Fruit fly (Drosophila melanogaster) whole organism, embryonic: ENCODE data around the gene iav.
A peak's percentile ranks its signal among the peaks of the same experiment; 100 is the strongest.

ENCODE experiments used
- Adf1 ChIP-seq: fragments of 200-800 bp; sonication (Bioruptor generic); IDR thresholded peaks from 2 replicates; pipeline ENCODE4 v1.3.6; 2022; ENCODE audit warnings: missing biosample characterization, missing genetic modification characterization
- C15 ChIP-seq: fragments of 200-800 bp; sonication (Bioruptor generic); IDR thresholded peaks from 3 replicates; pipeline ENCODE4 v1.3.6; 2022; ENCODE audit warnings: missing biosample characterization, missing genetic modification characterization
- CG1024 ChIP-seq: fragments of 200-800 bp; sonication (Bioruptor generic); IDR thresholded peaks from 2 replicates; pipeline ENCODE4 v1.3.6; 2022; ENCODE audit warnings: missing biosample characterization, missing genetic modification characterization
- CG10654 ChIP-seq: fragments of 200-800 bp; sonication (Bioruptor generic); optimal IDR thresholded peaks from 2 replicates; lab custom pipeline; 2016; ENCODE audit warnings: missing biosample characterization, missing genetic modification characterization
- CG11247 ChIP-seq: fragments of 200-800 bp; sonication (Bioruptor generic); IDR thresholded peaks from 2 replicates; pipeline ENCODE4 v1.3.6; 2022; ENCODE audit warnings: missing biosample characterization, missing genetic modification characterization
- CG14710 ChIP-seq: fragments of 200-800 bp; sonication (Bioruptor generic); optimal IDR thresholded peaks from 3 replicates; lab custom pipeline; 2019; ENCODE audit warnings: missing biosample characterization, mild to moderate bottlenecking, missing genetic modification characterization, moderate library complexity
- CG15269 ChIP-seq: fragments of 200-800 bp; sonication (Bioruptor generic); optimal IDR thresholded peaks from 2 replicates; lab custom pipeline; 2018; ENCODE audit warnings: missing biosample characterization, mild to moderate bottlenecking, missing genetic modification characterization, moderate library complexity
- CG16863 ChIP-seq: fragments of 200-800 bp; sonication (Bioruptor generic); optimal IDR thresholded peaks from 3 replicates; lab custom pipeline; 2016; ENCODE audit warnings: missing biosample characterization, missing genetic modification characterization
- CG17328 ChIP-seq: fragments of 200-800 bp; sonication (Bioruptor generic); IDR thresholded peaks from 2 replicates; pipeline ENCODE4 v1.3.6; 2022; ENCODE audit warnings: missing biosample characterization, missing genetic modification characterization
- CG17359 ChIP-seq: fragments of 200-800 bp; sonication (Bioruptor generic); optimal IDR thresholded peaks from 3 replicates; lab custom pipeline; 2018; ENCODE audit warnings: missing biosample characterization, mild to moderate bottlenecking, missing genetic modification characterization, moderate library complexity
- CG17361 ChIP-seq: fragments of 200-800 bp; sonication (Bioruptor generic); IDR thresholded peaks from 3 replicates; pipeline ENCODE4 v1.3.6; 2022; ENCODE audit warnings: missing biosample characterization, missing genetic modification characterization
- CG17802 ChIP-seq: fragments of 200-800 bp; sonication (Bioruptor generic); optimal IDR thresholded peaks from 2 replicates; lab custom pipeline; 2018; ENCODE audit warnings: missing biosample characterization, mild to moderate bottlenecking, missing genetic modification characterization, moderate library complexity
- CG17912 ChIP-seq: fragments of 200-800 bp; sonication (Bioruptor generic); optimal IDR thresholded peaks from 2 replicates; lab custom pipeline; 2018; ENCODE audit warnings: missing biosample characterization, mild to moderate bottlenecking, missing genetic modification characterization
- CG18476 ChIP-seq: fragments of 200-800 bp; sonication (Bioruptor generic); optimal IDR thresholded peaks from 2 replicates; lab custom pipeline; 2016; ENCODE audit warnings: missing biosample characterization, mild to moderate bottlenecking, missing genetic modification characterization
- CG18599 ChIP-seq: fragments of 200-800 bp; sonication (Bioruptor generic); optimal IDR thresholded peaks from 3 replicates; lab custom pipeline; 2017; ENCODE audit warnings: missing biosample characterization, missing genetic modification characterization, mild to moderate bottlenecking, moderate library complexity, missing genetic modification reagents
- CG18764 ChIP-seq: fragments of 200-800 bp; sonication (Bioruptor generic); optimal IDR thresholded peaks from 3 replicates; lab custom pipeline; 2016; ENCODE audit warnings: missing biosample characterization, missing genetic modification characterization
- CG2116 ChIP-seq: fragments of 200-800 bp; sonication (Bioruptor generic); optimal IDR thresholded peaks from 3 replicates; lab custom pipeline; 2018; ENCODE audit warnings: missing biosample characterization, mild to moderate bottlenecking, missing genetic modification characterization
- CG2889 ChIP-seq: fragments of 200-800 bp; sonication (Bioruptor generic); IDR thresholded peaks from 3 replicates; pipeline ENCODE4 v1.3.6; 2022; ENCODE audit warnings: missing biosample characterization, missing genetic modification characterization
- CG30431 ChIP-seq: fragments of 200-800 bp; sonication (Bioruptor generic); optimal IDR thresholded peaks from 2 replicates; lab custom pipeline; 2017; ENCODE audit warnings: missing biosample characterization, missing genetic modification characterization
- CG34422 ChIP-seq: fragments of 200-800 bp; sonication (Bioruptor generic); IDR thresholded peaks from 3 replicates; pipeline ENCODE4 v1.3.6; 2022; ENCODE audit warnings: missing biosample characterization, missing genetic modification characterization
- CG4707 ChIP-seq: fragments of 200-800 bp; sonication (Bioruptor generic); optimal IDR thresholded peaks from 2 replicates; lab custom pipeline; 2018; ENCODE audit warnings: missing biosample characterization, mild to moderate bottlenecking, missing genetic modification characterization, moderate library complexity
- CG4820 ChIP-seq: fragments of 200-800 bp; sonication (Bioruptor generic); optimal IDR thresholded peaks from 3 replicates; lab custom pipeline; 2016; ENCODE audit warnings: missing biosample characterization, missing genetic modification characterization
- CG7357 ChIP-seq: fragments of 200-800 bp; sonication (Bioruptor generic); IDR thresholded peaks from 3 replicates; pipeline ENCODE4 v1.3.6; 2022; ENCODE audit warnings: missing biosample characterization, missing genetic modification characterization
- CG7556 ChIP-seq: fragments of 200-800 bp; sonication (Bioruptor generic); optimal IDR thresholded peaks from 2 replicates; lab custom pipeline; 2017; ENCODE audit warnings: missing biosample characterization, mild to moderate bottlenecking, missing genetic modification characterization
- CG7928 ChIP-seq: fragments of 200-800 bp; sonication (Bioruptor generic); optimal IDR thresholded peaks from 2 replicates; lab custom pipeline; 2017; ENCODE audit warnings: missing biosample characterization, mild to moderate bottlenecking, missing genetic modification characterization
- CG8089 ChIP-seq: fragments of 200-800 bp; sonication (Bioruptor generic); optimal IDR thresholded peaks from 3 replicates; lab custom pipeline; 2016; ENCODE audit warnings: missing biosample characterization, missing genetic modification characterization
- CG8388 ChIP-seq: fragments of 200-800 bp; sonication (Bioruptor generic); optimal IDR thresholded peaks from 2 replicates; lab custom pipeline; 2019; ENCODE audit warnings: missing biosample characterization, mild to moderate bottlenecking, missing genetic modification characterization, moderate library complexity
- CHES-1-like ChIP-seq: fragments of 200-800 bp; sonication (Bioruptor generic); optimal IDR thresholded peaks from 2 replicates; lab custom pipeline; 2016; ENCODE audit warnings: missing biosample characterization, missing genetic modification characterization
- Drgx ChIP-seq: fragments of 200-800 bp; sonication (Bioruptor generic); IDR thresholded peaks from 2 replicates; pipeline ENCODE4 v1.3.6; 2022; ENCODE audit warnings: missing biosample characterization, missing genetic modification characterization
- HmgZ ChIP-seq: fragments of 200-800 bp; sonication (Bioruptor generic); optimal IDR thresholded peaks from 2 replicates; lab custom pipeline; 2018; ENCODE audit warnings: missing biosample characterization, mild to moderate bottlenecking, missing genetic modification characterization
- Lim3 ChIP-seq: fragments of 200-800 bp; sonication (Bioruptor generic); IDR thresholded peaks from 2 replicates; pipeline ENCODE4 v1.3.6; 2022; ENCODE audit warnings: missing biosample characterization, missing genetic modification characterization
- MTF-1 ChIP-seq: fragments of 200-800 bp; sonication (Bioruptor generic); optimal IDR thresholded peaks from 2 replicates; lab custom pipeline; 2018; ENCODE audit warnings: missing biosample characterization, mild to moderate bottlenecking, missing genetic modification characterization, borderline replicate concordance
- Med ChIP-seq: fragments of 200-800 bp; sonication (Bioruptor generic); peaks from one replicate; lab custom pipeline; 2016; ENCODE audit warnings: missing biosample characterization, missing genetic modification characterization, mild to moderate bottlenecking, inconsistent platforms, moderate library complexity
- Mes4 ChIP-seq: fragments of 200-800 bp; sonication (Bioruptor generic); optimal IDR thresholded peaks from 2 replicates; lab custom pipeline; 2016; ENCODE audit warnings: missing biosample characterization, missing genetic modification characterization
- Sry-δ ChIP-seq: fragments of 200-800 bp; sonication (Bioruptor generic); optimal IDR thresholded peaks from 2 replicates; lab custom pipeline; 2016; ENCODE audit warnings: missing biosample characterization, missing genetic modification characterization
- Usf ChIP-seq: fragments of 200-800 bp; sonication (Bioruptor generic); optimal IDR thresholded peaks from 2 replicates; lab custom pipeline; 2017; ENCODE audit warnings: missing genotype, missing biosample characterization, missing genetic modification characterization
- al ChIP-seq: fragments of 200-800 bp; sonication (Bioruptor generic); IDR thresholded peaks from 2 replicates; pipeline ENCODE4 v1.3.6; 2022; ENCODE audit warnings: missing biosample characterization, missing genetic modification characterization
- ase ChIP-seq: fragments of 200-800 bp; sonication (Bioruptor generic); IDR thresholded peaks from 3 replicates; pipeline ENCODE4 v1.3.6; 2022; ENCODE audit warnings: missing biosample characterization, missing genetic modification characterization
- cwo ChIP-seq: fragments of 200-800 bp; sonication (Bioruptor generic); optimal IDR thresholded peaks from 3 replicates; lab custom pipeline; 2017; ENCODE audit warnings: missing biosample characterization, missing genetic modification characterization, mild to moderate bottlenecking, moderate library complexity, missing genetic modification reagents
- emc ChIP-seq: fragments of 200-800 bp; sonication (Bioruptor generic); optimal IDR thresholded peaks from 2 replicates; lab custom pipeline; 2016; ENCODE audit warnings: missing biosample characterization, missing genetic modification characterization
- en ChIP-seq: fragments of 200-800 bp; sonication (Bioruptor generic); optimal IDR thresholded peaks from 2 replicates; lab custom pipeline; 2016; ENCODE audit warnings: missing biosample characterization, missing genetic modification characterization
- fd64A ChIP-seq: fragments of 200-800 bp; sonication (Bioruptor generic); optimal IDR thresholded peaks from 3 replicates; lab custom pipeline; 2018; ENCODE audit warnings: missing biosample characterization, mild to moderate bottlenecking, missing genetic modification characterization
- gro ChIP-seq: fragments of 200-800 bp; sonication (Bioruptor generic); optimal IDR thresholded peaks from 2 replicates; lab custom pipeline; 2016; ENCODE audit warnings: missing biosample characterization, missing genetic modification characterization
- hb ChIP-seq: fragments of 200-800 bp; sonication (Bioruptor generic); IDR thresholded peaks from 3 replicates; pipeline ENCODE4 v1.3.6; 2022; ENCODE audit warnings: missing biosample characterization, missing genetic modification characterization; ENCODE audit not compliant: partially characterized antibody
- nerfin-1 ChIP-seq: fragments of 200-800 bp; sonication (Bioruptor generic); optimal IDR thresholded peaks from 3 replicates; lab custom pipeline; 2019; ENCODE audit warnings: missing biosample characterization, mild to moderate bottlenecking, missing genetic modification characterization, moderate library complexity
- oc ChIP-seq: fragments of 200-800 bp; sonication (Bioruptor generic); optimal IDR thresholded peaks from 2 replicates; lab custom pipeline; 2018; ENCODE audit warnings: missing biosample characterization, mild to moderate bottlenecking, missing genetic modification characterization, moderate library complexity
- pb ChIP-seq: fragments of 200-800 bp; sonication (Bioruptor generic); optimal IDR thresholded peaks from 3 replicates; lab custom pipeline; 2016; ENCODE audit warnings: missing biosample characterization, missing genetic modification characterization
- tap ChIP-seq: fragments of 200-800 bp; optimal IDR thresholded peaks from 3 replicates; lab custom pipeline; 2019; ENCODE audit warnings: missing biosample characterization, mild to moderate bottlenecking, missing genetic modification characterization, moderate library complexity
- wdn ChIP-seq: fragments of 200-800 bp; sonication (Bioruptor generic); IDR thresholded peaks from 2 replicates; pipeline ENCODE4 v1.3.6; 2022; ENCODE audit warnings: missing biosample characterization, missing genetic modification characterization

Gene iav

dm6 chrX:6804485-6805295 lies 9.1 kb upstream of the iav start (continued):
- TF ChIP-seq CG17328 (peak; percentile 93), CG2889 (GFP tag; lab: Robert Waterston, UW) (peak; percentile 81), gro (GFP tag; lab: Kevin White, UChicago) (peak; percentile 40), CG30431 (GFP tag; lab: Kevin White, UChicago) (peak; percentile 59), al (GFP tag; lab: Robert Waterston, UW) (peak; percentile 76; the same call in 1 of the 2 replicates), CG17802 (tag; lab: Kevin White, UChicago) (peak; percentile 34), CG17912 (no peak), CG2116 (no peak), tap (tag; lab: Kevin White, UChicago) (no peak), CG18599 (GFP tag; lab: Kevin White, UChicago) (peak; percentile 91), ase (peak; percentile 82), CG7556 (GFP tag; lab: Kevin White, UChicago) (peak; percentile 69), fd64A (peak; percentile 18), CG7357 (peak; percentile 64; the same call in 1 of the 3 replicates), CG1024 (GFP tag; lab: Robert Waterston, UW) (peak; percentile 83), oc (peak; percentile 89), Lim3 (GFP tag; lab: Robert Waterston, UW) (peak; percentile 62), CG10654 (GFP tag; lab: Kevin White, UChicago) (peak; percentile 46), CG17361 (GFP tag; lab: Robert Waterston, UW) (no peak; the same call in 1 of the 3 replicates), CG16863 (GFP tag; lab: Kevin White, UChicago) (peak; percentile 66), CG4707 (peak; percentile 37), CG18476 (GFP tag; lab: Kevin White, UChicago) (peak; percentile 67), CG17359 (tag; lab: Kevin White, UChicago) (peak; percentile 81), Med (GFP tag; lab: Kevin White, UChicago) (peak; percentile 96), MTF-1 (peak; percentile 33), CG8388 (no peak), pb (GFP tag; lab: Kevin White, UChicago) (peak; percentile 26), emc (no peak), CHES-1-like (peak; percentile 61), Drgx (GFP tag; lab: Robert Waterston, UW) (peak; percentile 97), CG7928 (GFP tag; lab: Kevin White, UChicago) (peak; percentile 1), Sry-δ (GFP tag; lab: Kevin White, UChicago) (peak; percentile 2), CG14710 (tag; lab: Kevin White, UChicago) (peak; percentile 44), CG8089 (peak; percentile 14), Usf (GFP tag; lab: Kevin White, UChicago) (peak; percentile 51), nerfin-1 (tag; lab: Kevin White, UChicago) (peak; percentile 64), Adf1 (GFP tag; lab: Robert Waterston, UW) (peak; percentile 46; the same call in 1 of the 2 replicates), Mes4 (GFP tag; lab: Kevin White, UChicago) (peak; percentile 64), CG18764 (peak; percentile 32), wdn (GFP tag; lab: Robert Waterston, UW) (peak; percentile 48; the same call in 1 of the 2 replicates), HmgZ (tag; lab: Kevin White, UChicago) (peak; percentile 51), CG15269 (tag; lab: Kevin White, UChicago) (no peak), CG11247 (GFP tag; lab: Robert Waterston, UW) (peak; percentile 80), cwo (peak; percentile 69), C15 (GFP tag; lab: Robert Waterston, UW) (peak; percentile 24; the same call in 1 of the 3 replicates), en (GFP tag; lab: Kevin White, UChicago) (no peak), CG4820 (peak; percentile 64), hb (GFP tag; lab: Robert Waterston, UW) (no peak), CG34422 (GFP tag; lab: Robert Waterston, UW) (peak; percentile 87)
